Worm (Caenorhabditis elegans) whole organism, L3 larva: ENCODE measurements around the gene clu-1.
A peak's percentile ranks its signal among the peaks of the same experiment; 100 is the strongest.

ENCODE experiments used
- ZK546.5 ChIP-seq: sonication (generic microtip); optimal IDR thresholded peaks from 2 replicates; lab custom pipeline; 2017; ENCODE audit warnings: missing biosample characterization, missing genetic modification characterization
- ama-1 ChIP-seq: fragments of 150-350 bp; optimal IDR thresholded peaks from 2 replicates; lab custom pipeline; 2018
- ceh-28 ChIP-seq: fragments of 150-350 bp; optimal IDR thresholded peaks from 2 replicates; lab custom pipeline; 2014; ENCODE audit warnings: missing biosample characterization, missing genetic modification reagents, missing genetic modification characterization
- ceh-9 ChIP-seq: sonication (generic microtip); optimal IDR thresholded peaks from 2 replicates; lab custom pipeline; 2018; ENCODE audit warnings: missing biosample characterization, missing genetic modification characterization
- daf-12 ChIP-seq: fragments of 150-350 bp; optimal IDR thresholded peaks from 2 replicates; lab custom pipeline; 2014; ENCODE audit warnings: missing biosample characterization, missing genetic modification reagents, missing genetic modification characterization
- egl-27 ChIP-seq: sonication (generic microtip); optimal IDR thresholded peaks from 4 replicates; lab custom pipeline; 2017; ENCODE audit warnings: missing biosample characterization, missing genetic modification reagents, missing genetic modification characterization
- egl-5 ChIP-seq: fragments of 150-350 bp; optimal IDR thresholded peaks from 2 replicates; lab custom pipeline; 2017; ENCODE audit warnings: missing biosample characterization, missing genetic modification reagents, missing genetic modification characterization, inconsistent platforms
- elt-1 ChIP-seq: fragments of 150-350 bp; optimal IDR thresholded peaks from 2 replicates; lab custom pipeline; 2014; ENCODE audit warnings: missing biosample characterization, missing genetic modification characterization
- elt-2 ChIP-seq: sonication (generic microtip); optimal IDR thresholded peaks from 2 replicates; lab custom pipeline; 2016; ENCODE audit warnings: missing genetic modification reagents, mild to moderate bottlenecking, missing genetic modification characterization, missing compliant biosample characterization
- elt-3 ChIP-seq, 3 experiments: fragments of 150-350 bp in 1 of 3; sonication (generic microtip) in 2 of 3; optimal IDR thresholded peaks; 2 replicates in 2 of 3; 4 replicates in 1 of 3; lab custom pipeline; 2014 to 2017; ENCODE audit warnings: missing biosample characterization in 3 of 3, missing genetic modification characterization in 3 of 3
- fkh-10 ChIP-seq: sonication (generic microtip); optimal IDR thresholded peaks from 2 replicates; lab custom pipeline; 2017; ENCODE audit warnings: missing biosample characterization, missing genetic modification reagents, missing genetic modification characterization
- fkh-2 ChIP-seq: fragments of 150-350 bp; optimal IDR thresholded peaks from 2 replicates; lab custom pipeline; 2014; ENCODE audit warnings: missing biosample characterization, missing genetic modification reagents, missing genetic modification characterization
- hmg-11 ChIP-seq: sonication (generic microtip); optimal IDR thresholded peaks from 2 replicates; lab custom pipeline; 2016; ENCODE audit warnings: missing genetic modification characterization, missing compliant biosample characterization
- jun-1 ChIP-seq: fragments of 150-350 bp; optimal IDR thresholded peaks from 2 replicates; lab custom pipeline; 2014; ENCODE audit warnings: missing biosample characterization, missing genetic modification reagents, missing genetic modification characterization
- lin-15B ChIP-seq: fragments of 150-350 bp; optimal IDR thresholded peaks from 2 replicates; lab custom pipeline; 2014; ENCODE audit warnings: missing biosample characterization, missing genetic modification characterization
- lin-39 ChIP-seq: fragments of 150-350 bp; optimal IDR thresholded peaks from 2 replicates; lab custom pipeline; 2018; ENCODE audit warnings: missing biosample characterization, missing genetic modification reagents, missing genetic modification characterization
- mdl-1 ChIP-seq: fragments of 150-350 bp; optimal IDR thresholded peaks from 2 replicates; lab custom pipeline; 2014; ENCODE audit warnings: missing biosample characterization, missing genetic modification characterization
- mml-1 ChIP-seq: fragments of 150-350 bp; sonication (generic microtip); optimal IDR thresholded peaks from 3 replicates; lab custom pipeline; 2014; ENCODE audit warnings: missing biosample characterization, missing genetic modification characterization
- nfya-1 ChIP-seq: sonication (generic microtip); optimal IDR thresholded peaks from 2 replicates; lab custom pipeline; 2017; ENCODE audit warnings: missing genetic modification characterization, mild to moderate bottlenecking, missing compliant biosample characterization, antibody characterized with exemption, moderate library complexity; ENCODE audit not compliant: insufficient read depth
- nhr-23 ChIP-seq: fragments of 150-350 bp; optimal IDR thresholded peaks from 2 replicates; lab custom pipeline; 2014; ENCODE audit warnings: missing biosample characterization, missing genetic modification reagents, missing genetic modification characterization
- nhr-237 ChIP-seq: fragments of 150-350 bp; optimal IDR thresholded peaks from 2 replicates; lab custom pipeline; 2014; ENCODE audit warnings: missing biosample characterization, missing genetic modification characterization
- nhr-25 ChIP-seq: sonication (generic microtip); optimal IDR thresholded peaks from 2 replicates; lab custom pipeline; 2017; ENCODE audit warnings: missing biosample characterization, missing genetic modification characterization
- nhr-28 ChIP-seq: fragments of 150-350 bp; optimal IDR thresholded peaks from 2 replicates; lab custom pipeline; 2014; ENCODE audit warnings: missing biosample characterization, missing genetic modification characterization
- nhr-43 ChIP-seq: sonication (generic microtip); optimal IDR thresholded peaks from 2 replicates; lab custom pipeline; 2016; ENCODE audit warnings: mild to moderate bottlenecking, missing genetic modification characterization, missing compliant biosample characterization; ENCODE audit not compliant: poor library complexity, severe bottlenecking
- nhr-67 ChIP-seq: fragments of 150-350 bp; optimal IDR thresholded peaks from 2 replicates; lab custom pipeline; 2014; ENCODE audit warnings: missing biosample characterization, missing genetic modification characterization
- nhr-76 ChIP-seq: fragments of 150-350 bp; sonication (generic microtip); optimal IDR thresholded peaks from 5 replicates; lab custom pipeline; 2014; ENCODE audit warnings: missing biosample characterization, missing genetic modification characterization
- nhr-77 ChIP-seq: fragments of 150-350 bp; optimal IDR thresholded peaks from 2 replicates; lab custom pipeline; 2014; ENCODE audit warnings: missing biosample characterization, missing genetic modification characterization
- pha-4 ChIP-seq: fragments of 150-350 bp; optimal IDR thresholded peaks from 2 replicates; lab custom pipeline; 2014; ENCODE audit warnings: missing biosample characterization, missing genetic modification reagents, missing genetic modification characterization
- pqm-1 ChIP-seq: fragments of 150-350 bp; optimal IDR thresholded peaks from 2 replicates; lab custom pipeline; 2017; ENCODE audit warnings: missing biosample characterization, missing genetic modification characterization, inconsistent platforms
- tbx-2 ChIP-seq: sonication (generic microtip); optimal IDR thresholded peaks from 2 replicates; lab custom pipeline; 2016; ENCODE audit warnings: mild to moderate bottlenecking, missing genetic modification characterization, missing compliant biosample characterization
- unc-39 ChIP-seq: sonication (generic microtip); optimal IDR thresholded peaks from 4 replicates; lab custom pipeline; 2017; ENCODE audit warnings: missing biosample characterization, missing genetic modification characterization
- unc-62 ChIP-seq: fragments of 150-350 bp; sonication (generic microtip); optimal IDR thresholded peaks from 4 replicates; lab custom pipeline; 2014; ENCODE audit warnings: missing biosample characterization, missing genetic modification reagents, missing genetic modification characterization
- zag-1 ChIP-seq: fragments of 150-350 bp; optimal IDR thresholded peaks from 2 replicates; lab custom pipeline; 2014; ENCODE audit warnings: missing biosample characterization, missing genetic modification characterization
- ztf-11 ChIP-seq: fragments of 150-350 bp; optimal IDR thresholded peaks from 2 replicates; lab custom pipeline; 2014; ENCODE audit warnings: missing biosample characterization, missing genetic modification characterization
- ztf-4 ChIP-seq: fragments of 150-350 bp; optimal IDR thresholded peaks from 2 replicates; lab custom pipeline; 2014; ENCODE audit warnings: missing biosample characterization, missing genetic modification characterization

clu-1 gene

ce11 chrIII:9488027-9488426 is 33.2 kb downstream of the clu-1 start:
- TF ChIP-seq daf-12 (tag; lab: Kevin White, UChicago) (no peak), mml-1 (tag; lab: Kevin White, UChicago) (no peak), ama-1 (lab: Kevin White, UChicago) (no peak), hmg-11 (tag; lab: Kevin White, UChicago) (no peak), zag-1 (tag; lab: Kevin White, UChicago) (no peak), ztf-4 (no peak), nhr-237 (tag; lab: Kevin White, UChicago) (no peak), elt-2 (tag; lab: Kevin White, UChicago) (no peak), elt-3 (tag; optimal IDR thresholded peaks at IDR 0.05; lab: Kevin White, UChicago) (no peak), nhr-23 (tag; lab: Kevin White, UChicago) (no peak), unc-62 (no peak), mdl-1 (tag; lab: Kevin White, UChicago) (no peak), elt-1 (tag; lab: Kevin White, UChicago) (no peak)
- TF ChIP-seq, all 47 proteins: peak for 0

ce11 chrIII:9487454-9487853 is 33.8 kb downstream of the clu-1 start:
- TF ChIP-seq ceh-28 (tag; lab: Kevin White, UChicago) (peak; percentile 7), mdl-1 (tag; lab: Kevin White, UChicago) (no peak), jun-1 (tag; lab: Kevin White, UChicago) (peak; percentile 10), pqm-1 (tag; lab: Kevin White, UChicago) (peak; percentile 87), elt-2 (tag; lab: Kevin White, UChicago) (peak; percentile 81), pha-4 (peak; percentile 72)

ce11 chrIII:9485373-9485772 is 35.9 kb downstream of the clu-1 start, which contains the start of gene bre-3:
Gene bre-3 (minus strand): TSS chrIII:9485473.
- TF ChIP-seq nhr-76 = no peak
- TF ChIP-seq fkh-2 (tag; lab: Kevin White, UChicago) = no peak
- no peak for TF ChIP-seq tbx-2 (tag; lab: Kevin White, UChicago)
- TF ChIP-seq nhr-67 (tag; lab: Kevin White, UChicago) = no peak
- TF ChIP-seq nhr-237 (tag; lab: Kevin White, UChicago) = no peak
- no peak for TF ChIP-seq nhr-43 (tag; lab: Kevin White, UChicago)
- TF ChIP-seq ama-1 (lab: Kevin White, UChicago) = no peak
- no peak for TF ChIP-seq ZK546.5 (tag; lab: Kevin White, UChicago)

- TF ChIP-seq lin-15B (peak; percentile 57), pqm-1 (tag; lab: Kevin White, UChicago) (no peak), lin-39 (tag; lab: Kevin White, UChicago) (peak; percentile 0), nfya-1 (tag; lab: Kevin White, UChicago) (peak; percentile 65)
- TF ChIP-seq, all 47 proteins: peak for 3
Measured at ce11 chrIII:9483716-9484115, 37.5 kb downstream of the clu-1 start.

ce11 chrIII:9482423-9482993 is 38.8 kb downstream of the clu-1 start:
- TF ChIP-seq ztf-11 (tag; lab: Kevin White, UChicago) (no peak), ama-1 (lab: Kevin White, UChicago) (no peak), egl-5 (tag; lab: Kevin White, UChicago) (no peak), egl-27 (tag; lab: Kevin White, UChicago) (no peak), hmg-11 (tag; lab: Kevin White, UChicago) (no peak), pha-4 (peak; percentile 18), ceh-9 (tag; lab: Kevin White, UChicago) (no peak), nhr-25 (tag; lab: Kevin White, UChicago) (peak; percentile 53), nhr-28 (no peak), lin-15B (no peak), nhr-43 (tag; lab: Kevin White, UChicago) (no peak), elt-2 (tag; lab: Kevin White, UChicago) (no peak), nhr-77 (no peak), fkh-10 (GFP tag; lab: Kevin White, UChicago) (no peak), unc-39 (no peak)
